Fruit fly (Drosophila melanogaster) whole organism, embryonic: ENCODE data around the gene CG9919.
A peak's percentile ranks its signal among the peaks of the same experiment; 100 is the strongest.

Experiments used
- Aef1 ChIP-seq: fragments of 200-800 bp; sonication (Bioruptor generic); IDR thresholded peaks from 3 replicates; pipeline ENCODE4 v1.3.6; 2022; ENCODE audit warnings: missing biosample characterization, missing genetic modification characterization
- Bgb ChIP-seq: fragments of 200-800 bp; sonication (Bioruptor generic); IDR thresholded peaks from 2 replicates; pipeline ENCODE4 v1.3.6; 2022; ENCODE audit warnings: missing biosample characterization, missing genetic modification characterization; ENCODE audit not compliant: partially characterized antibody
- BtbVII ChIP-seq: fragments of 200-800 bp; sonication (Bioruptor generic); optimal IDR thresholded peaks from 3 replicates; lab custom pipeline; 2017; ENCODE audit warnings: missing biosample characterization, mild to moderate bottlenecking, missing genetic modification characterization
- CG10209 ChIP-seq: fragments of 200-800 bp; sonication (Bioruptor generic); optimal IDR thresholded peaks from 3 replicates; lab custom pipeline; 2017; ENCODE audit warnings: missing biosample characterization, mild to moderate bottlenecking, missing genetic modification characterization, missing genetic modification reagents
- CG11093 ChIP-seq: fragments of 200-800 bp; sonication (Bioruptor generic); IDR thresholded peaks from 3 replicates; pipeline ENCODE4 v1.3.6; 2022; ENCODE audit warnings: missing biosample characterization, missing genetic modification characterization
- CG11247 ChIP-seq: fragments of 200-800 bp; sonication (Bioruptor generic); IDR thresholded peaks from 2 replicates; pipeline ENCODE4 v1.3.6; 2022; ENCODE audit warnings: missing biosample characterization, missing genetic modification characterization
- CG11456 ChIP-seq: fragments of 200-800 bp; sonication (Bioruptor generic); IDR thresholded peaks from 3 replicates; pipeline ENCODE4 v1.3.6; 2022; ENCODE audit warnings: missing biosample characterization, missing genetic modification characterization
- CG11560 ChIP-seq: fragments of 200-800 bp; sonication (Bioruptor generic); IDR thresholded peaks from 3 replicates; pipeline ENCODE4 v1.3.6; 2022; ENCODE audit warnings: missing biosample characterization, missing genetic modification characterization
- CG11723 ChIP-seq: fragments of 200-800 bp; sonication (Bioruptor generic); optimal IDR thresholded peaks from 2 replicates; lab custom pipeline; 2017; ENCODE audit warnings: missing biosample characterization, mild to moderate bottlenecking, missing genetic modification characterization
- CG12219 ChIP-seq: fragments of 200-800 bp; sonication (Bioruptor generic); optimal IDR thresholded peaks from 3 replicates; lab custom pipeline; 2018; ENCODE audit warnings: missing biosample characterization, mild to moderate bottlenecking, missing genetic modification characterization
- CG13287 ChIP-seq: fragments of 200-800 bp; sonication (Bioruptor generic); IDR thresholded peaks from 2 replicates; pipeline ENCODE4 v1.3.6; 2022; ENCODE audit warnings: missing biosample characterization, missing genetic modification characterization; ENCODE audit not compliant: partially characterized antibody
- CG1529 ChIP-seq: fragments of 200-800 bp; sonication (Bioruptor generic); optimal IDR thresholded peaks from 3 replicates; lab custom pipeline; 2018; ENCODE audit warnings: missing biosample characterization, missing genetic modification characterization
- CG15479 ChIP-seq: fragments of 200-800 bp; sonication (Bioruptor generic); optimal IDR thresholded peaks from 3 replicates; lab custom pipeline; 2019; ENCODE audit warnings: missing biosample characterization, mild to moderate bottlenecking, missing genetic modification characterization, moderate library complexity
- CG16779 ChIP-seq: fragments of 200-800 bp; sonication (Bioruptor generic); IDR thresholded peaks from 2 replicates; pipeline ENCODE4 v1.3.6; 2022; ENCODE audit warnings: missing biosample characterization, missing genetic modification characterization
- CG17186 ChIP-seq: fragments of 200-800 bp; sonication (Bioruptor generic); optimal IDR thresholded peaks from 3 replicates; lab custom pipeline; 2017; ENCODE audit warnings: missing biosample characterization, missing genetic modification reagents, missing genetic modification characterization
- CG1792 ChIP-seq: fragments of 200-800 bp; sonication (Bioruptor generic); optimal IDR thresholded peaks from 2 replicates; lab custom pipeline; 2016; ENCODE audit warnings: missing biosample characterization, missing genetic modification characterization
- CG18764 ChIP-seq: fragments of 200-800 bp; sonication (Bioruptor generic); optimal IDR thresholded peaks from 3 replicates; lab custom pipeline; 2016; ENCODE audit warnings: missing biosample characterization, missing genetic modification characterization
- CG3163 ChIP-seq: fragments of 200-800 bp; sonication (Bioruptor generic); optimal IDR thresholded peaks from 3 replicates; lab custom pipeline; 2016; ENCODE audit warnings: missing biosample characterization, missing genetic modification characterization
- CG3838 ChIP-seq: fragments of 200-800 bp; sonication (Bioruptor generic); optimal IDR thresholded peaks from 3 replicates; lab custom pipeline; 2016; ENCODE audit warnings: missing biosample characterization, missing genetic modification characterization
- CG3847 ChIP-seq: fragments of 200-800 bp; sonication (Bioruptor generic); IDR thresholded peaks from 2 replicates; pipeline ENCODE4 v1.3.6; 2022; ENCODE audit warnings: missing biosample characterization, missing genetic modification characterization
- CG3995 ChIP-seq: fragments of 200-800 bp; sonication (Bioruptor generic); optimal IDR thresholded peaks from 3 replicates; lab custom pipeline; 2016; ENCODE audit warnings: missing biosample characterization, missing genetic modification characterization
- CG4617 ChIP-seq: fragments of 200-800 bp; sonication (Bioruptor generic); optimal IDR thresholded peaks from 3 replicates; lab custom pipeline; 2016; ENCODE audit warnings: missing biosample characterization, missing genetic modification characterization, borderline replicate concordance
- Dad ChIP-seq: fragments of 200-800 bp; sonication (Bioruptor generic); optimal IDR thresholded peaks from 3 replicates; lab custom pipeline; 2016; ENCODE audit warnings: missing biosample characterization, missing genetic modification characterization
- ERR ChIP-seq: fragments of 200-800 bp; sonication (Bioruptor generic); optimal IDR thresholded peaks from 2 replicates; lab custom pipeline; 2016; ENCODE audit warnings: missing biosample characterization, missing genetic modification characterization
- HLHmδ ChIP-seq: fragments of 200-800 bp; sonication (Bioruptor generic); optimal IDR thresholded peaks from 2 replicates; lab custom pipeline; 2018; ENCODE audit warnings: missing biosample characterization, mild to moderate bottlenecking, missing genetic modification characterization, moderate library complexity
- HmgZ ChIP-seq: fragments of 200-800 bp; sonication (Bioruptor generic); optimal IDR thresholded peaks from 2 replicates; lab custom pipeline; 2018; ENCODE audit warnings: missing biosample characterization, mild to moderate bottlenecking, missing genetic modification characterization
- Hmx ChIP-seq: fragments of 200-800 bp; sonication (Bioruptor generic); optimal IDR thresholded peaks from 2 replicates; lab custom pipeline; 2016; ENCODE audit warnings: missing biosample characterization, missing genetic modification characterization
- Lim3 ChIP-seq: fragments of 200-800 bp; sonication (Bioruptor generic); IDR thresholded peaks from 2 replicates; pipeline ENCODE4 v1.3.6; 2022; ENCODE audit warnings: missing biosample characterization, missing genetic modification characterization
- MBD-R2 ChIP-seq: fragments of 200-800 bp; sonication (Bioruptor generic); IDR thresholded peaks from 2 replicates; pipeline ENCODE4 v1.3.6; 2022; ENCODE audit warnings: missing biosample characterization, missing genetic modification characterization
- Mad ChIP-seq: fragments of 200-800 bp; sonication (Bioruptor generic); optimal IDR thresholded peaks from 2 replicates; lab custom pipeline; 2016; ENCODE audit warnings: missing biosample characterization, missing genetic modification characterization
- NFAT ChIP-seq: fragments of 200-800 bp; sonication (Bioruptor generic); IDR thresholded peaks from 2 replicates; pipeline ENCODE4 v1.3.6; 2022; ENCODE audit warnings: missing biosample characterization, missing genetic modification characterization
- Nf-YA ChIP-seq: fragments of 200-800 bp; sonication (Bioruptor generic); IDR thresholded peaks from 2 replicates; pipeline ENCODE4 v1.3.6; 2022; ENCODE audit warnings: missing biosample characterization, missing genetic modification characterization
- Pdp1 ChIP-seq, 2 experiments: fragments of 200-800 bp; sonication (Bioruptor generic); optimal IDR thresholded peaks; 3 replicates each; lab custom pipeline; 2016; ENCODE audit warnings: missing biosample characterization in 2 of 2, missing genetic modification characterization in 2 of 2, mild to moderate bottlenecking in 1 of 2, moderate library complexity in 1 of 2
- ab ChIP-seq: fragments of 200-800 bp; sonication (Bioruptor generic); optimal IDR thresholded peaks from 2 replicates; lab custom pipeline; 2016; ENCODE audit warnings: missing biosample characterization, missing genetic modification characterization
- chif ChIP-seq, 2 experiments: fragments of 200-800 bp; sonication (Bioruptor generic); optimal IDR thresholded peaks; 3 replicates each; lab custom pipeline; 2016; ENCODE audit warnings: missing biosample characterization in 2 of 2, missing genetic modification characterization in 2 of 2
- chm ChIP-seq: fragments of 200-800 bp; sonication (Bioruptor generic); IDR thresholded peaks from 2 replicates; pipeline ENCODE4 v1.3.6; 2022; ENCODE audit warnings: missing biosample characterization, missing genetic modification characterization
- dm ChIP-seq: fragments of 200-800 bp; sonication (Bioruptor generic); optimal IDR thresholded peaks from 3 replicates; lab custom pipeline; 2016; ENCODE audit warnings: missing biosample characterization, missing genetic modification characterization
- gcm ChIP-seq: fragments of 200-800 bp; sonication (Bioruptor generic); optimal IDR thresholded peaks from 2 replicates; lab custom pipeline; 2019; ENCODE audit warnings: missing biosample characterization, mild to moderate bottlenecking, missing genetic modification characterization, moderate library complexity
- gfzf ChIP-seq: fragments of 200-800 bp; sonication (Bioruptor generic); optimal IDR thresholded peaks from 2 replicates; lab custom pipeline; 2016; ENCODE audit warnings: missing biosample characterization, mild to moderate bottlenecking, missing genetic modification characterization, moderate library complexity
- grau ChIP-seq: fragments of 200-800 bp; optimal IDR thresholded peaks from 3 replicates; lab custom pipeline; 2019; ENCODE audit warnings: missing biosample characterization, mild to moderate bottlenecking, missing genetic modification characterization, moderate library complexity
- gt ChIP-seq: fragments of 200-800 bp; sonication (Bioruptor generic); IDR thresholded peaks from 2 replicates; pipeline ENCODE4 v1.3.6; 2022; ENCODE audit warnings: missing biosample characterization, missing genetic modification characterization
- inv ChIP-seq: fragments of 200-800 bp; sonication (Bioruptor generic); IDR thresholded peaks from 2 replicates; pipeline ENCODE4 v1.3.6; 2022; ENCODE audit warnings: missing biosample characterization, missing genetic modification characterization; ENCODE audit not compliant: partially characterized antibody
- p53 ChIP-seq: fragments of 200-800 bp; sonication (Bioruptor generic); optimal IDR thresholded peaks from 2 replicates; lab custom pipeline; 2016; ENCODE audit warnings: missing biosample characterization, missing genetic modification characterization
- pum ChIP-seq: fragments of 200-800 bp; sonication (Bioruptor generic); optimal IDR thresholded peaks from 2 replicates; lab custom pipeline; 2016; ENCODE audit warnings: missing biosample characterization, missing genetic modification characterization
- pzg ChIP-seq: fragments of 200-800 bp; sonication (Bioruptor generic); optimal IDR thresholded peaks from 3 replicates; lab custom pipeline; 2018; ENCODE audit warnings: missing biosample characterization, mild to moderate bottlenecking, missing genetic modification characterization, moderate library complexity
- row ChIP-seq: fragments of 200-800 bp; sonication (Bioruptor generic); IDR thresholded peaks from 3 replicates; pipeline ENCODE4 v1.3.6; 2022; ENCODE audit warnings: missing biosample characterization, missing genetic modification characterization
- slp2 ChIP-seq: fragments of 200-800 bp; sonication (Bioruptor generic); optimal IDR thresholded peaks from 2 replicates; lab custom pipeline; 2016; ENCODE audit warnings: missing biosample characterization, missing genetic modification characterization
- tap ChIP-seq: fragments of 200-800 bp; optimal IDR thresholded peaks from 3 replicates; lab custom pipeline; 2019; ENCODE audit warnings: missing biosample characterization, mild to moderate bottlenecking, missing genetic modification characterization, moderate library complexity
- tio ChIP-seq: fragments of 200-800 bp; sonication (Bioruptor generic); optimal IDR thresholded peaks from 2 replicates; lab custom pipeline; 2017; ENCODE audit warnings: missing biosample characterization, missing genetic modification characterization, inconsistent platforms

CG9919 gene

DNA sequence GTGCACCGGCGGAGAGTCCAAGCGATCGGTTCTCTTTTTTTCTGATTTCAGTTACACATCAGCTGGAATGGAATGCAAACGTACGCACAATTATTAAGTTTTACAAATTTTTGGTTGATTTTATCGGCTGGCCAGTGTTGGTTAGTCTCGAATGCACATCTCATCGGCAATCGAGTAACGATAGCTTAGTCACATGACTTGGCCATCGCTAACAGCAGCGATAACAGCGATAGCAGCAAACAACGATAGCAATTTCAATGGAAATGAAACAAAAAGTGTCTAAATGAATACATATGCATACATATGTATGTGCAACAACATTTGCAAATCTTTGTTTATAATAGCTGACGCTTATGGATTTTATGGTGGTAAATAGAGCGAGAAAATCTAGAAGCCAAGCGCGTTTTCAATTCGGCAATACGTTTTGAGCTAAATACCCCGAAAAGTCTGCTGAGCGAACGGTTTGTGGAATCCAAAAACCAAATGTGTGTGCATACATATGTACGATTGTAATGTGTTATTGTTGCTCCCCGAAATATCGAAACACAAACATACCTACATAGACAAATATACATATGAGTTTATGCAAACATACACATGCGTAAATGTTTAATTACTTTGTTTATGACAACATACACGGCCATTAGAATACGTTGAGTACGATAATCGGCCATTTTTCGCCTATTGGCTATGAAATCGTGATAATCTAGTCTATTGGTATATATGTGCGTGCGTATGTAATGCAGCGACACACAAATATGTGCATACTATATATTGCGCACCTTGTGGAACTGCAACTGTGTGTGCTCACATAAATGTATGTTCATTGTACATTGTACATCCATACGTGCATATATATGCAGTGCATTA, 33.9 kb downstream of the CG9919 start, which contains the start of gene CG3632 (continued):
- TF ChIP-seq dm (peak; percentile 23), grau (peak; percentile 20), CG17186 (peak; percentile 22), CG11560 (peak; percentile 65; the same call in 2 of the 3 replicates), CG3995 (GFP tag; lab: Kevin White, UChicago) (peak; percentile 75), Lim3 (GFP tag; lab: Robert Waterston, UW) (no peak), pum (GFP tag; lab: Kevin White, UChicago) (peak; percentile 20), CG15479 (GFP tag; lab: Kevin White, UChicago) (peak; percentile 27), p53 (GFP tag; lab: Kevin White, UChicago) (peak; percentile 16), CG10209 (GFP tag; lab: Kevin White, UChicago) (peak; percentile 2), chif (GFP tag; optimal IDR thresholded peaks at IDR 0.05; lab: Kevin White, UChicago) (peak in 1 of 2 experiments; percentile 26), tap (no peak), gfzf (GFP tag; lab: Kevin White, UChicago) (peak; percentile 21), CG3838 (peak; percentile 92), CG13287 (GFP tag; lab: Robert Waterston, UW) (peak; percentile 82), ab (GFP tag; lab: Kevin White, UChicago) (no peak), CG3847 (GFP tag; lab: Robert Waterston, UW) (peak; percentile 67), Nf-YA (no peak), BtbVII (GFP tag; lab: Kevin White, UChicago) (no peak), CG3163 (peak; percentile 18), ERR (GFP tag; lab: Kevin White, UChicago) (peak; percentile 49), Pdp1 (GFP tag; optimal IDR thresholded peaks at IDR 0.05; lab: Kevin White, UChicago) (peak; percentile 29), CG1529 (no peak), HmgZ (tag; lab: Kevin White, UChicago) (peak; percentile 56), Dad (GFP tag; lab: Kevin White, UChicago) (peak; percentile 55), gt (GFP tag; lab: Robert Waterston, UW) (no peak), CG11093 (no peak), CG11247 (peak; percentile 51; the same call in 1 of the 2 replicates), Hmx (GFP tag; lab: Kevin White, UChicago) (no peak), CG11456 (no peak), CG1792 (GFP tag; lab: Kevin White, UChicago) (peak; percentile 10), NFAT (GFP tag; lab: Robert Waterston, UW) (peak; percentile 51; the same call in 1 of the 2 replicates), CG12219 (no peak), CG4617 (GFP tag; lab: Kevin White, UChicago) (peak; percentile 71), CG18764 (GFP tag; lab: Kevin White, UChicago) (peak; percentile 6), Bgb (GFP tag; lab: Robert Waterston, UW) (peak; percentile 92), slp2 (GFP tag; lab: Kevin White, UChicago) (peak; percentile 7), chm (GFP tag; lab: Robert Waterston, UW) (no peak), CG16779 (GFP tag; lab: Robert Waterston, UW) (no peak), Mad (GFP tag; lab: Kevin White, UChicago) (peak; percentile 11), MBD-R2 (GFP tag; lab: Robert Waterston, UW) (peak; percentile 83), CG11723 (GFP tag; lab: Kevin White, UChicago) (no peak), gcm (GFP tag; lab: Kevin White, UChicago) (no peak), inv (GFP tag; lab: Robert Waterston, UW) (peak; percentile 68; the same call in 1 of the 2 replicates), Aef1 (GFP tag; lab: Robert Waterston, UW) (no peak), pzg (GFP tag; lab: Kevin White, UChicago) (peak; percentile 84), HLHmδ (GFP tag; lab: Kevin White, UChicago) (no peak), tio (GFP tag; lab: Kevin White, UChicago) (no peak), row (peak; percentile 46)
